Worm (Caenorhabditis elegans): ENCODE measurements around the gene Y37A1B.7.
A peak's percentile ranks its signal among the peaks of the same experiment; 100 is the strongest.

Gene Y37A1B.7

DNA sequence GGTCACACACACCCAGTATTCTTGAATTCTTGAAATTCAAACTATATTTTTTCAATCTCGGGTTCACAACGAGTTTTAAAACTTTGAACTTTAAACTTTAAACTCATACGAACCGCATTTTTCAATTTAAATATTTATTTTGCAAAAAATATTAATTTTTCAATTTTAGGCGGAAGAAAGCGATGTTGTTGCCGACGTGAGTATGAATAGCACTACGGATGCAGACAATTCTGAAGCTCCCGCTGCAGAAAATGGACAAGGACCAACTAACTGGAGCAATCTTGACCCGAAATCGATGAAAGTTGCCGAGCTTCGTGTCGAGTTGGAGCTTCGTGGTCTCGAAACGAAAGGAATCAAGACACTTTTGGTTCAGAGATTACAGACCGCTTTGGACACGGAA, 30.9 kb upstream of the Y37A1B.7 start:
- TF ChIP-seq lin-13 (GFP tag; optimal IDR thresholded peaks at IDR 0.05) = no peak
- no peak for TF ChIP-seq elt-1 (tag; optimal IDR thresholded peaks at IDR 0.05)
- TF ChIP-seq snpc-4 (tag; optimal IDR thresholded peaks at IDR 0.05) = no peak

DNA sequence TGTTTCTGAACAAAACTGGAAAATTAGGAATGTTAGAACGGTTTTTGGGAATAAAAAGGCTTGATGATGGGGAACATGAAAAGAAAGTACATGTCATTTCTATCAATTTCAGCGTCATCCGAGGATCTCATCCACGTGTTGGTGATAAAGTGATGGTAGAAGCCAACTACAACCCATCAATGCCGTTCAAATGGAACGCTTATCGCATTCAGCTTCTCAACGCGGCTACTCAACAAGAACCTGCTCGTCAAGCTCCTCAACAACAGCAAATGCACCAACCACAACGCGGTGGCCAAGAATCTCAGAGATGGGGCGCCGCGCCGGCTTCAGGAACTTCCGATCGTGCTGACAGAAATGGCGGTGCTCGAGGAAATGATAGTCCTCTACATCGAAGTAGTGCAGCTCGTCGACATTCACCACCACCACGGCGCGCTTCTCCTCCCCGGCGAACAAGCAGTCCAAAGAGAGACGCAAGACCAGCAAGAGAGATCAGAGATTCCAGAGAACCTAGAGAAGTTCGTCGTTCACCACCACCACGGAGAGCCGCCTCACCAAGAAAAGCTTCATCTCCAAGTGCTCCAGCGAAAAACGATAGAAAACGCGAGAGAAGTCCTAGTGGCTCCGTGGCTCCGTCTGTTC, 28.6 kb upstream of the Y37A1B.7 start:
- no peak for TF ChIP-seq elt-3 (tag; optimal IDR thresholded peaks at IDR 0.05)
- 0 out of 2 replicates have a peak, but pooled peaks have one; percentile 40 for TF ChIP-seq ztf-1 (GFP tag; conservative IDR thresholded peaks at IDR 0.05)
- peak in 1 of 2 experiments; percentile 16 for TF ChIP-seq lsy-2 (tag; optimal IDR thresholded peaks at IDR 0.05)

DNA sequence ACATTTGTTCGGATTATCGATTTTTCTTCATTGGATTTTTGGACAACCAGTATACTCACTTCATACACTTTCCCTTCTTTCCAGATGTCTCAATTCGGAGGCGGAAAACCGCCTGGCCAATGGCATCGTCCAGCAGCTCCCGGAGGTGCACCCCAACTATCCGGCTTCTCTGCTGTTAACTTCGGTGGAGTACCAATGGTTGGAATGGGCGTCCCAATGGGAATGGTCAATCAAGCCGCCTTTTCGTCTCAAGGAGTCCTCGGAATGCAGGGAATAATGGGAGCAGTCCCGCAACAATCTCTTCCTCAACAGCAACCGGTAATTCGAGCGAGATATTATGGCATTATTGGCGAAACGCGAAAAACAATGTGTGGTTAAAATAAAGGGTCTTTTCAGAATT, 27.9 kb upstream of the Y37A1B.7 start, which contains the start of gene ccar-1:
Gene ccar-1 (plus strand): TSS at position 83 of the 400 bp plus-strand sequence.
- no peak for TF ChIP-seq unc-55 (GFP tag; optimal IDR thresholded peaks at IDR 0.05)
- no peak for TF ChIP-seq nhr-12 (tag; optimal IDR thresholded peaks at IDR 0.05)

DNA sequence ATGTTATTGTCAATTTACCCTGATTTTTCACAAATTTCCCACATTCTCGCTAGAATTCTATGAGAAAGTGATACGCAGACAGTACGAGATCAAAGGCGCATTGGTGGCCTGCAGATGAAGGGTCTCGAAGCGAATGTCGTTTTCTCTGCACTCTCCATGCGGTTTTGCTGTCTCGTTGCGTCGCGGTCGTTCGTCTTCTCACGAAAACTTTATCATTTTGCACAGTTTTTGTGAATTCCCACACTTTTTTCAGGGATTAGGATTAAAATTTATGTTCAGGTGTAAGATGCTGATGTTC, 27.4 kb upstream of the Y37A1B.7 start:
- TF ChIP-seq nhr-23 (tag; optimal IDR thresholded peaks at IDR 0.05) = no peak
- TF ChIP-seq ama-1 (optimal IDR thresholded peaks at IDR 0.05) = peak; percentile 25
- TF ChIP-seq alr-1 (tag; optimal IDR thresholded peaks at IDR 0.05) = no peak
- no peak for TF ChIP-seq skn-1 (tag; optimal IDR thresholded peaks at IDR 0.05)
- no peak for TF ChIP-seq ceh-16 (tag; optimal IDR thresholded peaks at IDR 0.05)
- TF ChIP-seq nhr-21 (tag; optimal IDR thresholded peaks at IDR 0.05) = peak; percentile 75
- peak; percentile 21 for TF ChIP-seq zag-1 (tag; optimal IDR thresholded peaks at IDR 0.05)
- peak; percentile 36 for TF ChIP-seq egl-27 (tag; optimal IDR thresholded peaks at IDR 0.05)
- TF ChIP-seq blmp-1 (tag; optimal IDR thresholded peaks at IDR 0.05; ENCODE audit: insufficient read depth) = peak; percentile 35
- TF ChIP-seq snpc-4 (tag; optimal IDR thresholded peaks at IDR 0.05) = peak; percentile 39
- TF ChIP-seq crh-2 (tag; optimal IDR thresholded peaks at IDR 0.05) = peak; percentile 87
- TF ChIP-seq Y55F3AM.14 (GFP tag; optimal IDR thresholded peaks at IDR 0.05) = no peak
- TF ChIP-seq mdl-1 (tag; optimal IDR thresholded peaks at IDR 0.05) = peak in 1 of 2 experiments; percentile 29
- no peak for TF ChIP-seq unc-62 (GFP tag; optimal IDR thresholded peaks at IDR 0.05)
- no peak for TF ChIP-seq ztf-11 (tag; optimal IDR thresholded peaks at IDR 0.05)
- peak; percentile 84 for TF ChIP-seq nhr-25 (tag; optimal IDR thresholded peaks at IDR 0.05)
- TF ChIP-seq sma-9 (GFP tag; optimal IDR thresholded peaks at IDR 0.05) = peak; percentile 69
- TF ChIP-seq sma-9 (tag; optimal IDR thresholded peaks at IDR 0.05) = no peak
- no peak for TF ChIP-seq dmd-4 (tag; optimal IDR thresholded peaks at IDR 0.05)
- no peak for TF ChIP-seq nhr-11 (tag; optimal IDR thresholded peaks at IDR 0.05)
- no peak for TF ChIP-seq nhr-10 (tag; optimal IDR thresholded peaks at IDR 0.05)
- TF ChIP-seq ztf-4 (tag; optimal IDR thresholded peaks at IDR 0.05) = peak; percentile 64
- TF ChIP-seq lin-13 (GFP tag; optimal IDR thresholded peaks at IDR 0.05) = peak; percentile 91
- peak; percentile 80 for TF ChIP-seq mab-5 (tag; optimal IDR thresholded peaks at IDR 0.05)
- no peak for TF ChIP-seq nhr-77 (tag; optimal IDR thresholded peaks at IDR 0.05)
- peak; percentile 62 for TF ChIP-seq sma-3 (GFP tag; optimal IDR thresholded peaks at IDR 0.05)
- TF ChIP-seq C34F6.9 (tag; optimal IDR thresholded peaks at IDR 0.05) = peak; percentile 92
- no peak for TF ChIP-seq aly-2 (tag; optimal IDR thresholded peaks at IDR 0.05)
- TF ChIP-seq ZK546.5 (tag; optimal IDR thresholded peaks at IDR 0.05) = peak; percentile 49
- peak; percentile 83 for TF ChIP-seq gmeb-1 (tag; optimal IDR thresholded peaks at IDR 0.05)
- TF ChIP-seq fos-1 (tag; optimal IDR thresholded peaks at IDR 0.05) = peak; percentile 49
- TF ChIP-seq lin-39 (tag; optimal IDR thresholded peaks at IDR 0.05) = no peak
- TF ChIP-seq lsy-2 (tag; optimal IDR thresholded peaks at IDR 0.05) = peak; percentile 81 to 92
- TF ChIP-seq unc-55 (GFP tag; optimal IDR thresholded peaks at IDR 0.05) = peak; percentile 96
- peak; percentile 23 for TF ChIP-seq sem-4 (tag; optimal IDR thresholded peaks at IDR 0.05)
- TF ChIP-seq ztf-1 (GFP tag; conservative IDR thresholded peaks at IDR 0.05) = no peak
- TF ChIP-seq lin-11 (tag; optimal IDR thresholded peaks at IDR 0.05) = peak; percentile 85
- peak; percentile 98 for TF ChIP-seq nhr-129 (tag; optimal IDR thresholded peaks at IDR 0.05)
- peak; percentile 33 for TF ChIP-seq R02D3.7 (tag; optimal IDR thresholded peaks at IDR 0.05)
- TF ChIP-seq nhr-6 (tag; optimal IDR thresholded peaks at IDR 0.05) = no peak
- TF ChIP-seq mbf-1 (tag; optimal IDR thresholded peaks at IDR 0.05) = no peak
- TF ChIP-seq F13H6.1 (tag; optimal IDR thresholded peaks at IDR 0.05) = peak; percentile 85
- TF ChIP-seq nhr-12 (tag; optimal IDR thresholded peaks at IDR 0.05) = no peak
- no peak for TF ChIP-seq unc-39 (tag; optimal IDR thresholded peaks at IDR 0.05)
- no peak for TF ChIP-seq elt-3 (tag; optimal IDR thresholded peaks at IDR 0.05)
- TF ChIP-seq ceh-82 (tag; optimal IDR thresholded peaks at IDR 0.05) = no peak

Measured in whole organism, L2 larva.